Fruit fly (Drosophila melanogaster) whole organism, wandering third instar larva: Measurements from ENCODE around the gene inc.
A peak's percentile ranks its signal among the peaks of the same experiment; 100 is the strongest.

Experiments
- HLH106 ChIP-seq: fragments of 200-800 bp; optimal IDR thresholded peaks from 3 replicates; lab custom pipeline; 2019; ENCODE audit warnings: missing biosample characterization, mild to moderate bottlenecking, missing genetic modification characterization, moderate library complexity
- Jra ChIP-seq: sonication (Bioruptor generic); optimal IDR thresholded peaks from 2 replicates; lab custom pipeline; 2016; ENCODE audit warnings: missing biosample characterization, missing genetic modification characterization
- Myc ChIP-seq: fragments of >200 bp; optimal IDR thresholded peaks from 2 replicates; lab custom pipeline; 2017
- OdsH ChIP-seq: fragments of 200-800 bp; sonication (Bioruptor generic); optimal IDR thresholded peaks from 2 replicates; lab custom pipeline; 2016; ENCODE audit warnings: missing biosample characterization, mild to moderate bottlenecking, missing genetic modification characterization
- dl ChIP-seq, 2 experiments: fragments of 175-275, 200-275 bp in 1 of 2; fragments of 200-275 bp in 1 of 2; sonication (Bioruptor generic); optimal IDR thresholded peaks; lab custom pipeline; 2018; ENCODE audit warnings: mild to moderate bottlenecking in 2 of 2, missing biosample characterization in 2 of 2, missing genetic modification characterization in 2 of 2, moderate library complexity in 2 of 2; ENCODE audit not compliant: partially characterized antibody in 2 of 2, insufficient read depth in 1 of 2
- pan ChIP-seq: fragments of >200 bp; optimal IDR thresholded peaks from 2 replicates; lab custom pipeline; 2017
- psq ChIP-seq: fragments of 200-800 bp; sonication (Bioruptor generic); optimal IDR thresholded peaks from 3 replicates; lab custom pipeline; 2017; ENCODE audit warnings: missing biosample characterization, mild to moderate bottlenecking, missing genetic modification characterization, moderate library complexity
- sv ChIP-seq: fragments of 200-800 bp; sonication (Bioruptor generic); optimal IDR thresholded peaks from 3 replicates; lab custom pipeline; 2016; ENCODE audit warnings: missing biosample characterization, missing genetic modification characterization
- tai ChIP-seq: sonication (Bioruptor generic); optimal IDR thresholded peaks from 2 replicates; lab custom pipeline; 2016; ENCODE audit warnings: missing biosample characterization, missing genetic modification characterization
- woc ChIP-seq: sonication (Bioruptor generic); optimal IDR thresholded peaks from 2 replicates; lab custom pipeline; 2016; ENCODE audit warnings: missing biosample characterization, mild to moderate bottlenecking, missing genetic modification characterization

DNA sequence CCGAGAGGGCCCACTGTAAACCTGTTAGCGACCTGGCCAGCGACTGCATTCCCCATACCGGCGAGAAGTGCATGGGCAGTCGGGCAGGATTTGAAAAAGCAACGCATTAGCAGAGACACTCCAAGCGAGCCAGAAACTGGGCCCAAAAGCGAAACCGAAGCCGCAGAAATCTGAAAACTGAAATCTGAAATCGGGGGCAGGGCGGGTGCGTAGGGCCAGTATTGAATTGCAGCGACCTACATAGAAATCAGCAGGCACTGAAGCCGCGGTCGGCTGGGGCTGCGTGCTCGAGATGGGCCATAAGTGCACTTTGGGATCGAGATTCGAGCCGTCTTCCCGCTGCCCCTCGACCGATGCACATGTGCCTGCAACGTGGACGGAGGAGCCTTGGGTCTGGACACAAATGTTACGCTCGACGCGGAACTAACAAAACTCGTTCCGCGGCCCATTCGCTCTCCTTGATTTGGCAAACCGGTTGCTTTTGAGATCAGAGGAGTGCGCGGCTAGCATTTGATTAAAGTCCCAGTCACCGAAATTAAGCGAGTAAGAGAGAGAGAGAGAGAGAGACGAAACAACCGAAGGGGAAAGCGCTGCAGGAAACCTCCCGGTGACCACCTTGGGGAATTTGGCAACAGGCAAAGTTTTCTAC lies 78.9 kb downstream of the inc start:
- TF ChIP-seq sv (GFP tag; lab: Kevin White, UChicago) (no peak), Jra (GFP tag; lab: Kevin White, UChicago) (no peak), tai (GFP tag; lab: Kevin White, UChicago) (no peak), dl (GFP tag; optimal IDR thresholded peaks at IDR 0.05; lab: Kevin White, UChicago; ENCODE audit: insufficient read depth in 1 of 2, partially characterized antibody in 2 of 2) (peak in 1 of 2 experiments; percentile 42), HLH106 (tag; lab: Kevin White, UChicago) (no peak), Myc (no peak), pan (lab: Kevin White, UChicago) (no peak), OdsH (GFP tag; lab: Kevin White, UChicago) (no peak), psq (GFP tag; lab: Kevin White, UChicago) (peak; percentile 38), woc (no peak)
